Worm (Caenorhabditis elegans) whole organism, young adult: ENCODE data around the gene H01G02.1.

ENCODE experiments used
- B0019.2 ChIP-seq: fragments of 200-800 bp; sonication (Bioruptor generic); conservative IDR thresholded peaks from 2 replicates; pipeline ENCODE4 v1.3.6; 2022; ENCODE audit warnings: missing genetic modification reagents, missing genetic modification characterization, missing compliant biosample characterization
- B0261.1 ChIP-seq: sonication (generic microtip); optimal IDR thresholded peaks from 2 replicates; lab custom pipeline; 2016; ENCODE audit warnings: mild to moderate bottlenecking, missing genetic modification characterization, moderate library complexity, missing compliant biosample characterization
- B0336.3 ChIP-seq: fragments of 200-800 bp; sonication (Bioruptor generic); IDR thresholded peaks from 2 replicates; pipeline ENCODE4 v1.3.6; 2022; ENCODE audit warnings: missing genetic modification characterization, missing compliant biosample characterization
- F39B2.1 ChIP-seq: fragments of 200-800 bp; sonication (Bioruptor generic); IDR thresholded peaks from 2 replicates; pipeline ENCODE4 v1.3.6; 2022; ENCODE audit warnings: missing genetic modification reagents, missing genetic modification characterization, missing compliant biosample characterization
- F52B5.7 ChIP-seq: sonication (generic microtip); optimal IDR thresholded peaks from 2 replicates; lab custom pipeline; 2016; ENCODE audit warnings: mild to moderate bottlenecking, missing genetic modification characterization, missing compliant biosample characterization
- F57C9.4 ChIP-seq: sonication (generic microtip); optimal IDR thresholded peaks from 2 replicates; lab custom pipeline; 2017; ENCODE audit warnings: mild to moderate bottlenecking, missing genetic modification characterization, missing compliant biosample characterization
- T26A5.8 ChIP-seq: sonication (generic microtip); optimal IDR thresholded peaks from 2 replicates; lab custom pipeline; 2016; ENCODE audit warnings: missing genetic modification characterization, missing compliant biosample characterization
- Y53F4B.3 ChIP-seq: fragments of 200-800 bp; sonication (Bioruptor generic); IDR thresholded peaks from 2 replicates; pipeline ENCODE4 v1.3.6; 2022; ENCODE audit warnings: missing genetic modification reagents, missing genetic modification characterization, missing compliant biosample characterization
- Y56A3A.18 ChIP-seq: fragments of 200-800 bp; sonication (Bioruptor generic); IDR thresholded peaks from 2 replicates; pipeline ENCODE4 v1.3.6; 2022; ENCODE audit warnings: missing genetic modification reagents, missing genetic modification characterization, missing compliant biosample characterization
- Y79H2A.3 ChIP-seq: fragments of 200-800 bp; sonication (Bioruptor generic); conservative IDR thresholded peaks from 2 replicates; pipeline ENCODE4 v1.3.6; 2022; ENCODE audit warnings: missing genetic modification reagents, missing genetic modification characterization, missing compliant biosample characterization
- ZK185.1 ChIP-seq: sonication (generic microtip); optimal IDR thresholded peaks from 2 replicates; lab custom pipeline; 2016; ENCODE audit warnings: mild to moderate bottlenecking, missing genetic modification characterization, missing compliant biosample characterization; ENCODE audit not compliant: poor library complexity, severe bottlenecking
- aptf-2 ChIP-seq: fragments of 200-800 bp; sonication (Bioruptor generic); conservative IDR thresholded peaks from 2 replicates; pipeline ENCODE4 v1.3.6; 2022; ENCODE audit warnings: missing genetic modification reagents, missing genetic modification characterization, missing compliant biosample characterization
- attf-5 ChIP-seq: fragments of 200-800 bp; sonication (Bioruptor generic); optimal IDR thresholded peaks from 2 replicates; lab custom pipeline; 2018; ENCODE audit warnings: mild to moderate bottlenecking, missing genetic modification characterization, missing compliant biosample characterization
- ceh-100 ChIP-seq: fragments of 200-800 bp; sonication (Bioruptor generic); IDR thresholded peaks from 2 replicates; pipeline ENCODE4 v1.3.6; 2022; ENCODE audit warnings: missing genetic modification reagents, missing genetic modification characterization, missing compliant biosample characterization
- ceh-40 ChIP-seq: fragments of 200-800 bp; sonication (Bioruptor generic); IDR thresholded peaks from 2 replicates; pipeline ENCODE4 v1.3.6; 2022; ENCODE audit warnings: missing genetic modification characterization, missing compliant biosample characterization
- ceh-79 ChIP-seq: sonication (generic microtip); optimal IDR thresholded peaks from 2 replicates; lab custom pipeline; 2017; ENCODE audit warnings: mild to moderate bottlenecking, missing genetic modification characterization, missing compliant biosample characterization
- egl-18 ChIP-seq: fragments of 200-800 bp; sonication (Bioruptor generic); IDR thresholded peaks from 2 replicates; pipeline ENCODE4 v1.3.6; 2022; ENCODE audit warnings: missing genetic modification reagents, missing genetic modification characterization, missing compliant biosample characterization
- ekl-4 ChIP-seq: fragments of 200-800 bp; sonication (Bioruptor generic); IDR thresholded peaks from 2 replicates; pipeline ENCODE4 v1.3.6; 2022; ENCODE audit warnings: missing genetic modification reagents, missing genetic modification characterization, missing compliant biosample characterization
- gei-17 ChIP-seq: fragments of 200-800 bp; sonication (Bioruptor generic); optimal IDR thresholded peaks from 2 replicates; lab custom pipeline; 2018; ENCODE audit warnings: mild to moderate bottlenecking, missing genetic modification characterization, missing compliant biosample characterization
- him-1 ChIP-seq: sonication (generic microtip); optimal IDR thresholded peaks from 2 replicates; lab custom pipeline; 2016; ENCODE audit warnings: missing genotype, missing genetic modification reagents, missing genetic modification characterization, missing compliant biosample characterization
- hmg-20 ChIP-seq: fragments of 200-800 bp; sonication (Bioruptor generic); IDR thresholded peaks from 2 replicates; pipeline ENCODE4 v1.3.6; 2022; ENCODE audit warnings: missing genetic modification reagents, missing genetic modification characterization, missing compliant biosample characterization
- hsf-1 ChIP-seq: fragments of 200-800 bp; sonication (Bioruptor generic); IDR thresholded peaks from 2 replicates; pipeline ENCODE4 v1.3.6; 2022; ENCODE audit warnings: missing genetic modification reagents, missing genetic modification characterization, missing compliant biosample characterization
- let-526 ChIP-seq: fragments of 200-800 bp; sonication (Bioruptor generic); IDR thresholded peaks from 2 replicates; pipeline ENCODE4 v1.3.6; 2022; ENCODE audit warnings: missing genetic modification reagents, missing genetic modification characterization, missing compliant biosample characterization
- let-607 ChIP-seq, 2 experiments: fragments of 200-800 bp in 1 of 2; sonication (Bioruptor generic) in 1 of 2; sonication (generic microtip) in 1 of 2; optimal IDR thresholded peaks; 2 replicates each; lab custom pipeline; 2016 to 2018; ENCODE audit warnings: mild to moderate bottlenecking in 2 of 2, missing compliant biosample characterization in 2 of 2, missing genetic modification characterization in 2 of 2, moderate library complexity in 2 of 2, missing genotype in 1 of 2
- lin-40 ChIP-seq: sonication (generic microtip); optimal IDR thresholded peaks from 2 replicates; lab custom pipeline; 2016; ENCODE audit warnings: missing genetic modification characterization, mild to moderate bottlenecking, missing compliant biosample characterization, missing genotype, missing genetic modification reagents
- lsl-1 ChIP-seq: fragments of 200-800 bp; sonication (Bioruptor generic); optimal IDR thresholded peaks from 2 replicates; lab custom pipeline; 2018; ENCODE audit warnings: mild to moderate bottlenecking, missing genetic modification characterization, moderate library complexity, missing compliant biosample characterization
- madf-8 ChIP-seq: fragments of 200-800 bp; sonication (Bioruptor generic); conservative IDR thresholded peaks from 2 replicates; pipeline ENCODE4 v1.3.6; 2022; ENCODE audit warnings: missing genetic modification reagents, missing genetic modification characterization, missing compliant biosample characterization
- mcd-1 ChIP-seq: fragments of 200-800 bp; sonication (Bioruptor generic); IDR thresholded peaks from 2 replicates; pipeline ENCODE4 v1.3.6; 2022; ENCODE audit warnings: missing genetic modification reagents, missing genetic modification characterization, missing compliant biosample characterization
- nhr-80 ChIP-seq: sonication (generic microtip); optimal IDR thresholded peaks from 2 replicates; lab custom pipeline; 2016; ENCODE audit warnings: missing genetic modification characterization, missing compliant biosample characterization
- nhr-90 ChIP-seq: sonication (generic microtip); optimal IDR thresholded peaks from 2 replicates; lab custom pipeline; 2016; ENCODE audit warnings: missing genotype, mild to moderate bottlenecking, missing genetic modification characterization, missing compliant biosample characterization
- rec-8 ChIP-seq, 2 experiments: sonication (generic microtip); optimal IDR thresholded peaks; 2 replicates each; lab custom pipeline; 2016; ENCODE audit warnings: mild to moderate bottlenecking in 2 of 2, missing genetic modification characterization in 2 of 2, missing genetic modification reagents in 2 of 2, missing genotype in 2 of 2, missing biosample characterization in 1 of 2, missing compliant biosample characterization in 1 of 2, moderate library complexity in 1 of 2
- repo-1 ChIP-seq: sonication (generic microtip); optimal IDR thresholded peaks from 2 replicates; lab custom pipeline; 2017; ENCODE audit warnings: mild to moderate bottlenecking, missing genetic modification characterization, missing compliant biosample characterization
- snpc-4 ChIP-seq, 5 experiments: fragments of 150-350 bp in 1 of 5; sonication (generic microtip) in 4 of 5; optimal IDR thresholded peaks; 2 replicates each; lab custom pipeline; 2014 to 2018; ENCODE audit warnings: missing genetic modification characterization in 5 of 5, missing biosample characterization in 3 of 5, antibody characterized with exemption in 2 of 5, mild to moderate bottlenecking in 2 of 5, missing compliant biosample characterization in 2 of 5, missing genotype in 2 of 5, moderate library complexity in 2 of 5, missing genetic modification reagents in 1 of 5
- tbx-9 ChIP-seq: sonication (generic microtip); optimal IDR thresholded peaks from 2 replicates; lab custom pipeline; 2016; ENCODE audit warnings: borderline replicate concordance, missing genetic modification characterization, inconsistent platforms, missing compliant biosample characterization
- unc-62 ChIP-seq: fragments of 150-350 bp; optimal IDR thresholded peaks from 2 replicates; lab custom pipeline; 2014; ENCODE audit warnings: missing biosample characterization, missing genetic modification reagents, missing genetic modification characterization
- ztf-28 ChIP-seq: fragments of 200-800 bp; sonication (Bioruptor generic); IDR thresholded peaks from 2 replicates; pipeline ENCODE4 v1.3.6; 2022; ENCODE audit warnings: missing genetic modification reagents, missing genetic modification characterization, missing compliant biosample characterization
- ztf-6 ChIP-seq: fragments of 200-800 bp; sonication (Bioruptor generic); IDR thresholded peaks from 2 replicates; pipeline ENCODE4 v1.3.6; 2022; ENCODE audit warnings: missing genetic modification reagents, missing genetic modification characterization, missing compliant biosample characterization

The H01G02.1 gene

DNA sequence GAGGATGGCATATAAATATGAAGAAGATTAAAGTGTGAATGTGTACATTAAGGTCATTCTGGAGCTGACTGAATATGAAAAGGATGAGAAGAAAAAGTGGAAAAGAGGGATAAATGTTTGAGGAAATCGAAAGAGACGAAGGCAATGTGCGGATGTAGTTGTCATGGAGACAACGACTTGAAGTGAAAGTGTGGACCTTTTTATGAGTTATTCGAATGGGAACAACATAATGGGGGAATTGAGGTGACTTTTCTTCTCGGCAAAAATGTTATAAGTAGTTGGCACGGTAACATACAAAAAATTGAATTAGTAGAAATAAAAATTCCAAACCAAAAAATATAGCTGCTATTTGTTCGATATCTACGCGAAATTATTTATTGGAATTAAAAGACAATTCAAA, 2.9 kb downstream of the H01G02.1 start, which contains the start of gene dyf-18:
Gene dyf-18, minus strand, starts transcription at position 101 of the 400 bp plus-strand sequence.
- TF ChIP-seq F52B5.7 (tag; lab: Kevin White, UChicago) = no peak
- TF ChIP-seq Y79H2A.3 (GFP tag; lab: Robert Waterston, UW) = no peak
- TF ChIP-seq madf-8 = no peak
- TF ChIP-seq ceh-100 = no peak
- no peak for TF ChIP-seq unc-62
- no peak for TF ChIP-seq hsf-1
- TF ChIP-seq him-1 (tag; lab: Kevin White, UChicago) = no peak
- TF ChIP-seq ekl-4 = no peak
- TF ChIP-seq ceh-79 (tag; lab: Kevin White, UChicago) = no peak

DNA sequence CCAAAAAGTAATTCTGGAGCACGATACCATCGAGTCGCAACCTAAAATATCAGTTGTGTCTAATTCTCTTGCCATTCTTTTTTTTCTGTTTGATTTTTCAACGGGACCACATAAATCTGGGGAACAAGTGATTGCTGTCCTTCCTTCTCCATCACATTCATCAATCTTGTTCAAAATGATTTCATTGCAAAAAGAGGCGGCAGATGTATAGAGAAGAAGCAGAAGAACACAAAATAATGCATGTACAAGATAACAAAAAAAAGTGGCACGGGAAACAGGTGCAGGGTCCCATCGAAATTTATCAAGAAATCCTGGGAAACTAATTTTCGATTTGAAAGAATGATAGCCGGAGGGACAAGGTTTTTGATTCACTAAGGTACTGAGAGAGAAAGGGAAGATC, 4.7 kb downstream of the H01G02.1 start:
- TF ChIP-seq F57C9.4 (tag; lab: Kevin White, UChicago) (no peak), hmg-20 (no peak), ZK185.1 (tag; lab: Kevin White, UChicago) (no peak), nhr-90 (tag; lab: Kevin White, UChicago) (no peak), Y56A3A.18 (GFP tag; lab: Robert Waterston, UW) (no peak), snpc-4 (GFP tag; optimal IDR thresholded peaks at IDR 0.05; lab: Kevin White, UChicago) (no peak), snpc-4 (tag; optimal IDR thresholded peaks at IDR 0.05; lab: Kevin White, UChicago) (no peak), T26A5.8 (no peak)

DNA sequence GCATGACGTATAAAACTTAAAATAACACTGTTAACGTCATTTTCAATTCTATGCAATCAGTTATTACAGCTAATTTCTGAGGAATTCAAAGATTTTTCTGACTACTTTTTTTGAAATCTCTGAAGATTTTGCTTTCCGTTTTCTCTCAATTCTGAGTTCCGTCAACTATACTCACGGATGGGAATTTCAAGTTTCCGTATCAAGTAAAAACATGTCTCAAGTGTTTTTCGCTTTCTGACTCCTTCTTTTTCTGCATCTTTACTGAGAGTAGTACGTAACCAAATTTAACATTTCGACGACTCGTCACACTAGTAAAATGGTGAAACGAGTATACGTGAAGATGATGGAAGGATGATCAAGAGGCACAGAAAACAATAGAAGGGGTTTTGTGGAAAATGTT, 7.1 kb downstream of the H01G02.1 start:
- no peak for TF ChIP-seq let-526 (GFP tag; lab: Robert Waterston, UW)
- no peak for TF ChIP-seq ceh-40 (GFP tag; lab: Robert Waterston, UW)
- no peak for TF ChIP-seq lsl-1 (GFP tag; lab: Kevin White, UChicago)

DNA sequence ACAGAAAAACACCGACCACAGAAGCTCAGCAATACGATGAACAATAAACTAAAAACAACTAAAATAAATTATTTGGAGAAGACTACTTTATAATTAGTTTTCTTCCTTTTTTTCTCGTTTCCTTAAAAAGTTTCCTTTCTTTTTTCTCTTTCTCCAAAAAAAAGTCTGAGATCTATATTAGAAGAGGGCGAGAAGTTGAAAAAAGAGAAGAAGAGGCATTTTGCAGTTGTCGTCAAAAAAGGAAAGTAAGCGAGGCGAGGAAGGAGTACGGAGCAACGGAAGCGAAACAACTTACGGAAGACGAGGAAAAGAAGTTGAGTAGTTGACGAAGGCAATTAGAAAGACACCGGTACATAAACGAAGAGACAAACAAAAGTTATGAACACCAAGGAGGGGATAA, 8.0 kb downstream of the H01G02.1 start:
- TF ChIP-seq lin-40 (tag; lab: Kevin White, UChicago) (no peak), B0019.2 (GFP tag; lab: Robert Waterston, UW) (no peak), rec-8 (tag; optimal IDR thresholded peaks at IDR 0.05; lab: Kevin White, UChicago) (no peak), nhr-80 (tag; lab: Kevin White, UChicago) (no peak), attf-5 (GFP tag; lab: Kevin White, UChicago) (no peak), Y53F4B.3 (no peak), ceh-100 (no peak), gei-17 (GFP tag; lab: Kevin White, UChicago) (no peak), repo-1 (tag; lab: Kevin White, UChicago) (no peak), tbx-9 (tag; lab: Kevin White, UChicago) (no peak), mcd-1 (GFP tag; lab: Robert Waterston, UW) (no peak), ztf-28 (no peak), ztf-6 (GFP tag; lab: Robert Waterston, UW) (no peak), egl-18 (GFP tag; lab: Robert Waterston, UW) (no peak), let-607 (tag; optimal IDR thresholded peaks at IDR 0.05; lab: Kevin White, UChicago) (no peak), aptf-2 (GFP tag; lab: Robert Waterston, UW) (no peak), F39B2.1 (GFP tag; lab: Robert Waterston, UW) (no peak), B0336.3 (no peak), B0261.1 (no peak)
